Worm (Caenorhabditis elegans): ENCODE measurements around the gene mesp-1.
A peak's percentile ranks its signal among the peaks of the same experiment; 100 is the strongest.

The mesp-1 gene

DNA sequence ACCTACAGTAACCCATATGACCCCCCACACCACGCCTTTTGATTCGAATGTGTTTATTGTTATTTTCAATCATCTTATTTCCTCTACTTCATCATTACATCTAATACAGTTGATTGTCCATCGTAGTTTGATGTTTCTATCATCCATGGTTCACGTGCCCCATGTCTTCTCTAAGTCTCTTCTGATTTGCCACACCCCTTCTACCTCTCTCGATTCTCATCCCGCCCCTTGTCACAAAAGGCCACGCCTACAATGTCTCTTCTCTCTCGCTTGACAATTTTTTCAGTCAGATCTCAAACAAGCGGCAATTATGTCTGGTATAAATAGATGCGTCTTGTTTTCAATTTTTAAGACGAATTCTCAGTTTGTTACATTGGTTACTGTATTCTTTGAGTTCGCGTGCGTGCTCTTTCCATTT, 35.9 kb downstream of the mesp-1 start (continued):
- TF ChIP-seq unc-86 (tag; optimal IDR thresholded peaks at IDR 0.05) (no peak), lir-3 (tag; optimal IDR thresholded peaks at IDR 0.05; ENCODE audit: poor library complexity) (peak; percentile 5), nhr-71 (tag; optimal IDR thresholded peaks at IDR 0.05) (peak; percentile 92), aha-1 (tag; optimal IDR thresholded peaks at IDR 0.05) (no peak), lin-15B (tag; optimal IDR thresholded peaks at IDR 0.05) (no peak), fkh-4 (tag; optimal IDR thresholded peaks at IDR 0.05; ENCODE audit: borderline replicate concordance) (no peak), nhr-84 (tag; optimal IDR thresholded peaks at IDR 0.05) (no peak), sup-37 (GFP tag; optimal IDR thresholded peaks at IDR 0.05) (no peak), ama-1 (optimal IDR thresholded peaks at IDR 0.05) (peak; percentile 18), mep-1 (tag; optimal IDR thresholded peaks at IDR 0.05) (peak; percentile 30), efl-1 (optimal IDR thresholded peaks at IDR 0.05) (peak in 1 of 2 experiments; percentile 9), efl-1 (GFP tag; optimal IDR thresholded peaks at IDR 0.05 in 1 of 2) (no peak), lin-14 (GFP tag; optimal IDR thresholded peaks at IDR 0.05) (peak; percentile 77), mdl-1 (tag; optimal IDR thresholded peaks at IDR 0.05) (peak; percentile 36 to 93), fkh-8 (tag; optimal IDR thresholded peaks at IDR 0.05) (no peak), pax-3 (tag; optimal IDR thresholded peaks at IDR 0.05) (no peak), ceh-63 (GFP tag; optimal IDR thresholded peaks at IDR 0.05) (no peak), nhr-85 (tag) (peak; percentile 94), lsy-2 (tag; optimal IDR thresholded peaks at IDR 0.05) (peak; percentile 56 to 57), Y116A8C.19 (tag; optimal IDR thresholded peaks at IDR 0.05; ENCODE audit: borderline replicate concordance) (no peak), tlp-1 (tag; optimal IDR thresholded peaks at IDR 0.05) (no peak), aly-2 (tag; optimal IDR thresholded peaks at IDR 0.05) (no peak), ceh-88 (GFP tag; IDR thresholded peaks at IDR 0.05) (0 out of 2 replicates have a peak, but pooled peaks have one; percentile 23), irx-1 (tag; optimal IDR thresholded peaks at IDR 0.05) (peak; percentile 5), hpl-2 (GFP tag; optimal IDR thresholded peaks at IDR 0.05) (no peak), pag-3 (tag; optimal IDR thresholded peaks at IDR 0.05; ENCODE audit: borderline replicate concordance, insufficient read depth) (no peak), lin-39 (tag; optimal IDR thresholded peaks at IDR 0.05) (no peak)

- TF ChIP-seq elt-3 (tag; optimal IDR thresholded peaks at IDR 0.05) (peak in 1 of 6 experiments; percentile 16), tbx-2 (tag; optimal IDR thresholded peaks at IDR 0.05) (peak; percentile 5), nhr-71 (tag; optimal IDR thresholded peaks at IDR 0.05) (peak; percentile 24), nhr-19 (GFP tag; conservative IDR thresholded peaks at IDR 0.05) (peak; percentile 25; the same call in 1 of the 2 replicates), tlp-1 (tag; optimal IDR thresholded peaks at IDR 0.05) (no peak), C04F5.9 (tag; optimal IDR thresholded peaks at IDR 0.05) (no peak), lsy-2 (tag; optimal IDR thresholded peaks at IDR 0.05) (peak in 1 of 2 experiments; percentile 1), nhr-20 (tag; optimal IDR thresholded peaks at IDR 0.05) (peak; percentile 37), nhr-47 (tag; optimal IDR thresholded peaks at IDR 0.05) (peak; percentile 10)
Measured at ce11 chrIV:8535946-8536345, 36.8 kb downstream of the mesp-1 start.

DNA sequence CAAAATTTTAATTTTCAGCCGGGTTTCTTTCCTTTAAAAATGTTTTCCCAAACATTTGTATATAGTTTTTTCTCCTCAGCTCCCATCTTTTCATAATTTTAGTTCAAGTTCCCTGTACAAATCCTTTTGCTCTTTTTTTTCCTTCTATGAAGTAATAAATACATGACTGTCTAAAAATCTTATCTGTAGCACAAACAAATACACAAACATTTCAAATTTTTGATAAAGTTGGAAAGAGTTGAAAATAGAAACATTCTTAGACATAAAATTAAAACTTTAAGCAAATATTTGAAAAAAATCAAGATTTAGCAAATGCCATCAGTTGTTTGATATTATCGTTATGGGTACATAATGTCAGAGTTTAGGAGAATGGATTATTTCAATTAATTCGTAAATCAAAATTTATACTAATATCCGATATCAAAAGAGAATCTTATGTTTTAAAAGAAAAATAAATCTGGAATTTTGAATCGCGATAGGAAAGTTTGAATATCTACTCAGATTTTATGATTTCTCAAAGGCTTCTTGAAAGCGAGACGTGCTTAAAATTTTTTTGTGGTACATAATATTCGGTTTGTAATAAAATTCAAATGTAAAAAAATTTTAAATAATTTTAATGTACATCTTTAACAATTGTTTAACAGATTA, 39.0 kb downstream of the mesp-1 start:
- TF ChIP-seq nhr-12 (tag; optimal IDR thresholded peaks at IDR 0.05) (no peak), hpl-2 (GFP tag; optimal IDR thresholded peaks at IDR 0.05) (no peak), unc-30 (tag; optimal IDR thresholded peaks at IDR 0.05) (no peak), nhr-20 (tag; optimal IDR thresholded peaks at IDR 0.05) (peak; percentile 1), elt-3 (tag; optimal IDR thresholded peaks at IDR 0.05) (no peak), lin-35 (GFP tag; optimal IDR thresholded peaks at IDR 0.05) (no peak), aha-1 (tag; optimal IDR thresholded peaks at IDR 0.05) (no peak), egl-13 (tag; optimal IDR thresholded peaks at IDR 0.05) (no peak), lin-14 (GFP tag; optimal IDR thresholded peaks at IDR 0.05) (no peak), elt-2 (tag; optimal IDR thresholded peaks at IDR 0.05) (peak; percentile 27), sup-37 (GFP tag; optimal IDR thresholded peaks at IDR 0.05) (no peak), unc-86 (tag; optimal IDR thresholded peaks at IDR 0.05) (no peak), ceh-90 (tag; optimal IDR thresholded peaks at IDR 0.05) (no peak), isw-1 (GFP tag; IDR thresholded peaks at IDR 0.05) (no peak), dsc-1 (tag; optimal IDR thresholded peaks at IDR 0.05) (no peak), irx-1 (tag; optimal IDR thresholded peaks at IDR 0.05) (no peak), C16A3.4 (tag; optimal IDR thresholded peaks at IDR 0.05) (no peak), nhr-90 (tag; optimal IDR thresholded peaks at IDR 0.05; ENCODE audit: poor library complexity) (peak; percentile 29), unc-62 (GFP tag; optimal IDR thresholded peaks at IDR 0.05) (no peak)

Data from whole organism, L1 larva.